Fruit fly (Drosophila melanogaster) whole organism, embryonic: ENCODE data around the gene PH4alphaNE2.

Source experiments
- Adf1 ChIP-seq: fragments of 200-800 bp; sonication (Bioruptor generic); IDR thresholded peaks from 2 replicates; pipeline ENCODE4 v1.3.6; 2022; ENCODE audit warnings: missing biosample characterization, missing genetic modification characterization
- Bgb ChIP-seq: fragments of 200-800 bp; sonication (Bioruptor generic); IDR thresholded peaks from 2 replicates; pipeline ENCODE4 v1.3.6; 2022; ENCODE audit warnings: missing biosample characterization, missing genetic modification characterization; ENCODE audit not compliant: partially characterized antibody
- CG1024 ChIP-seq: fragments of 200-800 bp; sonication (Bioruptor generic); IDR thresholded peaks from 2 replicates; pipeline ENCODE4 v1.3.6; 2022; ENCODE audit warnings: missing biosample characterization, missing genetic modification characterization
- CG10565 ChIP-seq: fragments of 200-800 bp; sonication (Bioruptor generic); optimal IDR thresholded peaks from 3 replicates; lab custom pipeline; 2016; ENCODE audit warnings: missing biosample characterization, mild to moderate bottlenecking, missing genetic modification characterization
- CG10979 ChIP-seq: fragments of 200-800 bp; sonication (Bioruptor generic); optimal IDR thresholded peaks from 2 replicates; lab custom pipeline; 2018; ENCODE audit warnings: missing biosample characterization, mild to moderate bottlenecking, missing genetic modification characterization, moderate library complexity
- CG11560 ChIP-seq: fragments of 200-800 bp; sonication (Bioruptor generic); IDR thresholded peaks from 3 replicates; pipeline ENCODE4 v1.3.6; 2022; ENCODE audit warnings: missing biosample characterization, missing genetic modification characterization
- CG12219 ChIP-seq: fragments of 200-800 bp; sonication (Bioruptor generic); optimal IDR thresholded peaks from 3 replicates; lab custom pipeline; 2018; ENCODE audit warnings: missing biosample characterization, mild to moderate bottlenecking, missing genetic modification characterization
- CG12299 ChIP-seq: fragments of 200-800 bp; sonication (Bioruptor generic); optimal IDR thresholded peaks from 2 replicates; lab custom pipeline; 2018; ENCODE audit warnings: missing biosample characterization, mild to moderate bottlenecking, missing genetic modification characterization
- CG13296 ChIP-seq: fragments of 200-800 bp; sonication (Bioruptor generic); optimal IDR thresholded peaks from 3 replicates; lab custom pipeline; 2018; ENCODE audit warnings: missing biosample characterization, mild to moderate bottlenecking, missing genetic modification characterization
- CG15269 ChIP-seq: fragments of 200-800 bp; sonication (Bioruptor generic); optimal IDR thresholded peaks from 2 replicates; lab custom pipeline; 2018; ENCODE audit warnings: missing biosample characterization, mild to moderate bottlenecking, missing genetic modification characterization, moderate library complexity
- CG17912 ChIP-seq: fragments of 200-800 bp; sonication (Bioruptor generic); optimal IDR thresholded peaks from 2 replicates; lab custom pipeline; 2018; ENCODE audit warnings: missing biosample characterization, mild to moderate bottlenecking, missing genetic modification characterization
- CG1832 ChIP-seq: fragments of 200-800 bp; sonication (Bioruptor generic); optimal IDR thresholded peaks from 2 replicates; lab custom pipeline; 2017; ENCODE audit warnings: missing biosample characterization, mild to moderate bottlenecking, missing genetic modification characterization, inconsistent platforms
- CG2120 ChIP-seq: fragments of 200-800 bp; sonication (Bioruptor generic); optimal IDR thresholded peaks from 3 replicates; lab custom pipeline; 2016; ENCODE audit warnings: missing biosample characterization, missing genetic modification characterization
- CG30020 ChIP-seq: fragments of 200-800 bp; optimal IDR thresholded peaks from 2 replicates; lab custom pipeline; 2019; ENCODE audit warnings: missing biosample characterization, mild to moderate bottlenecking, missing genetic modification characterization, moderate library complexity
- CG31224 ChIP-seq: fragments of 200-800 bp; sonication (Bioruptor generic); IDR thresholded peaks from 2 replicates; pipeline ENCODE4 v1.3.6; 2022; ENCODE audit warnings: missing biosample characterization, missing genetic modification characterization
- CG31441 ChIP-seq: fragments of 200-800 bp; sonication (Bioruptor generic); IDR thresholded peaks from 2 replicates; pipeline ENCODE4 v1.3.6; 2022; ENCODE audit warnings: missing biosample characterization, missing genetic modification characterization
- CG34376 ChIP-seq: fragments of 200-800 bp; sonication (Bioruptor generic); optimal IDR thresholded peaks from 2 replicates; lab custom pipeline; 2018; ENCODE audit warnings: missing biosample characterization, mild to moderate bottlenecking, missing genetic modification characterization
- CG43689 ChIP-seq: fragments of 200-800 bp; sonication (Bioruptor generic); IDR thresholded peaks from 2 replicates; pipeline ENCODE4 v1.3.6; 2022; ENCODE audit warnings: missing biosample characterization, missing genetic modification characterization
- CG4424 ChIP-seq: fragments of 200-800 bp; sonication (Bioruptor generic); optimal IDR thresholded peaks from 3 replicates; lab custom pipeline; 2016; ENCODE audit warnings: missing biosample characterization, missing genetic modification characterization
- CG4820 ChIP-seq: fragments of 200-800 bp; sonication (Bioruptor generic); optimal IDR thresholded peaks from 3 replicates; lab custom pipeline; 2016; ENCODE audit warnings: missing biosample characterization, missing genetic modification characterization
- CG7987 ChIP-seq: fragments of 200-800 bp; sonication (Bioruptor generic); optimal IDR thresholded peaks from 2 replicates; lab custom pipeline; 2018; ENCODE audit warnings: missing biosample characterization, mild to moderate bottlenecking, missing genetic modification characterization, moderate library complexity
- Dbx ChIP-seq: fragments of 200-800 bp; sonication (Bioruptor generic); IDR thresholded peaks from 3 replicates; pipeline ENCODE4 v1.3.6; 2022; ENCODE audit warnings: missing biosample characterization, missing genetic modification characterization
- Dfd ChIP-seq, 2 experiments: fragments of >200 bp; optimal IDR thresholded peaks; 2 replicates each; lab custom pipeline; 2017; ENCODE audit warnings: missing biosample characterization in 2 of 2, missing genetic modification characterization in 2 of 2
- E2f1 ChIP-seq: fragments of 200-800 bp; sonication (Bioruptor generic); IDR thresholded peaks from 2 replicates; pipeline ENCODE4 v1.3.6; 2022; ENCODE audit warnings: missing biosample characterization, missing genetic modification characterization
- Eip74EF ChIP-seq, 2 experiments: fragments of 200-800 bp in 1 of 2; fragments of >200 bp in 1 of 2; sonication (Bioruptor generic) in 1 of 2; optimal IDR thresholded peaks; 2 replicates each; lab custom pipeline; 2017 to 2019; ENCODE audit warnings: missing biosample characterization in 2 of 2, missing genetic modification characterization in 2 of 2, mild to moderate bottlenecking in 1 of 2, moderate library complexity in 1 of 2
- Hmr ChIP-seq: fragments of 200-800 bp; sonication (Bioruptor generic); optimal IDR thresholded peaks from 3 replicates; lab custom pipeline; 2017; ENCODE audit warnings: mild to moderate bottlenecking, missing biosample characterization, missing genetic modification reagents, missing genetic modification characterization
- Hmx ChIP-seq: fragments of 200-800 bp; sonication (Bioruptor generic); optimal IDR thresholded peaks from 2 replicates; lab custom pipeline; 2016; ENCODE audit warnings: missing biosample characterization, missing genetic modification characterization
- MESR4 ChIP-seq: fragments of 200-800 bp; sonication (Bioruptor generic); optimal IDR thresholded peaks from 2 replicates; lab custom pipeline; 2018; ENCODE audit warnings: missing biosample characterization, mild to moderate bottlenecking, missing genetic modification characterization, moderate library complexity
- Myb ChIP-seq: fragments of 200-800 bp; sonication (Bioruptor generic); optimal IDR thresholded peaks from 2 replicates; lab custom pipeline; 2016; ENCODE audit warnings: missing biosample characterization, missing genetic modification characterization
- Neu2 ChIP-seq: fragments of 200-800 bp; sonication (Bioruptor generic); optimal IDR thresholded peaks from 3 replicates; lab custom pipeline; 2016; ENCODE audit warnings: missing biosample characterization, missing genetic modification characterization, borderline replicate concordance
- PHDP ChIP-seq: fragments of 200-800 bp; sonication (Bioruptor generic); optimal IDR thresholded peaks from 3 replicates; lab custom pipeline; 2018; ENCODE audit warnings: missing biosample characterization, mild to moderate bottlenecking, missing genetic modification characterization, moderate library complexity
- Rfx ChIP-seq: fragments of 200-800 bp; sonication (Bioruptor generic); IDR thresholded peaks from 2 replicates; pipeline ENCODE4 v1.3.6; 2022; ENCODE audit warnings: missing biosample characterization, missing genetic modification characterization
- Xbp1 ChIP-seq: fragments of 200-800 bp; sonication (Bioruptor generic); optimal IDR thresholded peaks from 3 replicates; lab custom pipeline; 2016; ENCODE audit warnings: missing biosample characterization, mild to moderate bottlenecking, missing genetic modification characterization
- amos ChIP-seq: fragments of 200-800 bp; sonication (Bioruptor generic); IDR thresholded peaks from 2 replicates; pipeline ENCODE4 v1.3.6; 2022; ENCODE audit warnings: missing biosample characterization, missing genetic modification characterization; ENCODE audit not compliant: partially characterized antibody
- caup ChIP-seq: fragments of 200-800 bp; sonication (Bioruptor generic); optimal IDR thresholded peaks from 3 replicates; lab custom pipeline; 2017; ENCODE audit warnings: missing biosample characterization, mild to moderate bottlenecking, missing genetic modification characterization, moderate library complexity; ENCODE audit not compliant: severe bottlenecking
- eyg ChIP-seq: fragments of 200-800 bp; sonication (Bioruptor generic); optimal IDR thresholded peaks from 3 replicates; lab custom pipeline; 2016; ENCODE audit warnings: missing biosample characterization, missing genetic modification characterization
- ftz-f1 ChIP-seq: fragments of 200-800 bp; sonication (Bioruptor generic); optimal IDR thresholded peaks from 2 replicates; lab custom pipeline; 2016; ENCODE audit warnings: missing biosample characterization, missing genetic modification characterization
- fu2 ChIP-seq: fragments of 200-800 bp; sonication (Bioruptor generic); optimal IDR thresholded peaks from 2 replicates; lab custom pipeline; 2016; ENCODE audit warnings: missing biosample characterization, missing genetic modification characterization
- kay ChIP-seq: fragments of 200-800 bp; sonication (Bioruptor generic); optimal IDR thresholded peaks from 2 replicates; lab custom pipeline; 2016; ENCODE audit warnings: missing biosample characterization, missing genetic modification characterization
- lab ChIP-seq: fragments of 200-800 bp; sonication (Bioruptor generic); optimal IDR thresholded peaks from 3 replicates; lab custom pipeline; 2017; ENCODE audit warnings: missing biosample characterization, missing genetic modification characterization, mild to moderate bottlenecking, moderate library complexity, missing genetic modification reagents
- lilli ChIP-seq: fragments of 200-800 bp; sonication (Bioruptor generic); optimal IDR thresholded peaks from 3 replicates; lab custom pipeline; 2016; ENCODE audit warnings: missing biosample characterization, missing genetic modification characterization
- org-1 ChIP-seq: fragments of 200-800 bp; sonication (Bioruptor generic); optimal IDR thresholded peaks from 2 replicates; lab custom pipeline; 2017; ENCODE audit warnings: missing biosample characterization, missing genetic modification characterization
- sd ChIP-seq: fragments of 200-800 bp; sonication (Bioruptor generic); optimal IDR thresholded peaks from 3 replicates; lab custom pipeline; 2018; ENCODE audit warnings: missing biosample characterization, mild to moderate bottlenecking, missing genetic modification characterization, moderate library complexity
- seq ChIP-seq: fragments of 200-800 bp; sonication (Bioruptor generic); IDR thresholded peaks from 2 replicates; pipeline ENCODE4 v1.3.6; 2022; ENCODE audit warnings: missing biosample characterization, missing genetic modification characterization
- stwl ChIP-seq: fragments of 200-800 bp; sonication (Bioruptor generic); optimal IDR thresholded peaks from 3 replicates; lab custom pipeline; 2018; ENCODE audit warnings: missing biosample characterization, mild to moderate bottlenecking, missing genetic modification characterization, moderate library complexity
- tap ChIP-seq: fragments of 200-800 bp; optimal IDR thresholded peaks from 3 replicates; lab custom pipeline; 2019; ENCODE audit warnings: missing biosample characterization, mild to moderate bottlenecking, missing genetic modification characterization, moderate library complexity
- tll ChIP-seq, 2 experiments: fragments of 200-800 bp in 1 of 2; fragments of >200 bp in 1 of 2; sonication (Bioruptor generic) in 1 of 2; optimal IDR thresholded peaks; 2 replicates each; lab custom pipeline; 2017 to 2019; ENCODE audit warnings: missing biosample characterization in 2 of 2, missing genetic modification characterization in 2 of 2, mild to moderate bottlenecking in 1 of 2, moderate library complexity in 1 of 2
- usp ChIP-seq: fragments of >200 bp; optimal IDR thresholded peaks from 2 replicates; lab custom pipeline; 2017; ENCODE audit warnings: missing biosample characterization, missing genetic modification characterization
- wdn ChIP-seq: fragments of 200-800 bp; sonication (Bioruptor generic); IDR thresholded peaks from 2 replicates; pipeline ENCODE4 v1.3.6; 2022; ENCODE audit warnings: missing biosample characterization, missing genetic modification characterization
- wor ChIP-seq: fragments of 200-800 bp; sonication (Bioruptor generic); IDR thresholded peaks from 2 replicates; pipeline ENCODE4 v1.3.6; 2022; ENCODE audit warnings: missing biosample characterization, missing genetic modification characterization
- z ChIP-seq: fragments of 200-800 bp; sonication (Bioruptor generic); IDR thresholded peaks from 3 replicates; pipeline ENCODE4 v1.3.6; 2022; ENCODE audit warnings: missing biosample characterization, missing genetic modification characterization

PH4alphaNE2 gene

dm6 chr3R:30501174-30501573, 10.8 kb downstream of the PH4alphaNE2 start (continued):
- peak; percentile 49 for TF ChIP-seq CG2120 (GFP tag; lab: Kevin White, UChicago)
- no peak for TF ChIP-seq Dfd (GFP tag; optimal IDR thresholded peaks at IDR 0.05; lab: Kevin White, UChicago)
- peak; percentile 8 for TF ChIP-seq Hmr (GFP tag; lab: Kevin White, UChicago)
- no peak for TF ChIP-seq wor (GFP tag; lab: Robert Waterston, UW)
- no peak for TF ChIP-seq CG13296 (GFP tag; lab: Kevin White, UChicago)
- TF ChIP-seq usp (GFP tag; lab: Kevin White, UChicago): no peak
- TF ChIP-seq CG43689 (GFP tag; lab: Robert Waterston, UW): no peak
- peak; percentile 45 for TF ChIP-seq Rfx
- no peak for TF ChIP-seq Hmx (GFP tag; lab: Kevin White, UChicago)
- no peak for TF ChIP-seq CG12299 (tag; lab: Kevin White, UChicago)
- TF ChIP-seq stwl (tag; lab: Kevin White, UChicago): no peak
- TF ChIP-seq CG4820 (GFP tag; lab: Kevin White, UChicago): peak; percentile 33
- no peak for TF ChIP-seq CG1832
- no peak for TF ChIP-seq sd (tag; lab: Kevin White, UChicago)
- TF ChIP-seq CG31224: 0 out of 2 replicates have a peak, but pooled peaks have one; percentile 24
- TF ChIP-seq seq: no peak
- TF ChIP-seq tll (GFP tag; optimal IDR thresholded peaks at IDR 0.05; lab: Kevin White, UChicago): no peak
- TF ChIP-seq tap (tag; lab: Kevin White, UChicago): no peak
- TF ChIP-seq Adf1 (GFP tag; lab: Robert Waterston, UW): no peak
- no peak for TF ChIP-seq CG34376 (GFP tag; lab: Kevin White, UChicago)
- TF ChIP-seq Xbp1 (GFP tag; lab: Kevin White, UChicago): peak; percentile 39
- TF ChIP-seq MESR4: no peak
- TF ChIP-seq CG10979 (tag; lab: Kevin White, UChicago): no peak
- 0 out of 2 replicates have a peak, but pooled peaks have one; percentile 9 for TF ChIP-seq CG1024 (GFP tag; lab: Robert Waterston, UW)
- no peak for TF ChIP-seq CG17912 (GFP tag; lab: Kevin White, UChicago)
- TF ChIP-seq CG4424 (GFP tag; lab: Kevin White, UChicago): peak; percentile 30
- no peak for TF ChIP-seq CG31441 (GFP tag; lab: Robert Waterston, UW)
- TF ChIP-seq lilli (GFP tag; lab: Kevin White, UChicago): no peak
- TF ChIP-seq kay (GFP tag; lab: Kevin White, UChicago): no peak
- no peak for TF ChIP-seq caup (GFP tag; lab: Kevin White, UChicago)
- no peak for TF ChIP-seq org-1 (GFP tag; lab: Kevin White, UChicago)
- TF ChIP-seq Neu2 (GFP tag; lab: Kevin White, UChicago): peak; percentile 12
- no peak for TF ChIP-seq ftz-f1 (GFP tag; lab: Kevin White, UChicago)
- no peak for TF ChIP-seq z (GFP tag; lab: Robert Waterston, UW)
- TF ChIP-seq eyg (GFP tag; lab: Kevin White, UChicago): no peak
- no peak for TF ChIP-seq lab (GFP tag; lab: Kevin White, UChicago)
- TF ChIP-seq E2f1 (GFP tag; lab: Robert Waterston, UW): 0 out of 2 replicates have a peak, but pooled peaks have one; percentile 16
- no peak for TF ChIP-seq Bgb (GFP tag; lab: Robert Waterston, UW)
- TF ChIP-seq CG10565: no peak
- no peak for TF ChIP-seq CG30020
- TF ChIP-seq wdn (GFP tag; lab: Robert Waterston, UW): no peak
- TF ChIP-seq CG11560: no peak
- no peak for TF ChIP-seq Eip74EF (GFP tag; optimal IDR thresholded peaks at IDR 0.05; lab: Kevin White, UChicago)
- TF ChIP-seq PHDP (tag; lab: Kevin White, UChicago): no peak
- TF ChIP-seq CG15269 (tag; lab: Kevin White, UChicago): no peak
- no peak for TF ChIP-seq CG7987 (GFP tag; lab: Kevin White, UChicago)
- no peak for TF ChIP-seq Dbx (GFP tag; lab: Robert Waterston, UW)
- no peak for TF ChIP-seq CG12219
- TF ChIP-seq fu2 (GFP tag; lab: Kevin White, UChicago): no peak
- TF ChIP-seq Myb (GFP tag; lab: Kevin White, UChicago): peak; percentile 1
- no peak for TF ChIP-seq amos
